Worm (Caenorhabditis elegans) whole organism, late embryonic: Measurements from ENCODE around the gene ugt-61.

Experiments
- ama-1 ChIP-seq: fragments of 150-350 bp; optimal IDR thresholded peaks from 2 replicates; lab custom pipeline; 2014
- lin-11 ChIP-seq: fragments of 200-800 bp; sonication (Bioruptor generic); optimal IDR thresholded peaks from 2 replicates; lab custom pipeline; 2018; ENCODE audit warnings: mild to moderate bottlenecking, missing genetic modification characterization, missing compliant biosample characterization
- nhr-232 ChIP-seq: sonication (generic microtip); optimal IDR thresholded peaks from 2 replicates; lab custom pipeline; 2016; ENCODE audit warnings: missing genetic modification characterization, missing compliant biosample characterization
- npax-4 ChIP-seq: sonication (generic microtip); optimal IDR thresholded peaks from 2 replicates; lab custom pipeline; 2016; ENCODE audit warnings: missing genetic modification characterization, missing compliant biosample characterization
- pha-4 ChIP-seq: fragments of 150-350 bp; optimal IDR thresholded peaks from 2 replicates; lab custom pipeline; 2018; ENCODE audit warnings: missing biosample characterization, missing genetic modification reagents, missing genetic modification characterization

ce11 chrV:4755308-4756029, 13.2 kb downstream of the ugt-61 start, which contains the start of gene pgl-3:
- TF ChIP-seq lin-11 (no peak), pha-4 (tag; lab: Kevin White, UChicago) (no peak), ama-1 (lab: Kevin White, UChicago) (no peak), nhr-232 (tag; lab: Kevin White, UChicago) (no peak), npax-4 (no peak)
